Worm (Caenorhabditis elegans) whole organism, L4/young adult: ENCODE results near the gene snrp-40.1.

ENCODE experiments used
- dao-5 ChIP-seq: sonication (generic microtip); optimal IDR thresholded peaks from 2 replicates; lab custom pipeline; 2016; ENCODE audit warnings: missing genotype, missing genetic modification characterization, moderate library complexity, missing compliant biosample characterization
- him-1 ChIP-seq: sonication (generic microtip); optimal IDR thresholded peaks from 2 replicates; lab custom pipeline; 2016; ENCODE audit warnings: missing genotype, missing genetic modification reagents, missing genetic modification characterization, missing compliant biosample characterization

DNA sequence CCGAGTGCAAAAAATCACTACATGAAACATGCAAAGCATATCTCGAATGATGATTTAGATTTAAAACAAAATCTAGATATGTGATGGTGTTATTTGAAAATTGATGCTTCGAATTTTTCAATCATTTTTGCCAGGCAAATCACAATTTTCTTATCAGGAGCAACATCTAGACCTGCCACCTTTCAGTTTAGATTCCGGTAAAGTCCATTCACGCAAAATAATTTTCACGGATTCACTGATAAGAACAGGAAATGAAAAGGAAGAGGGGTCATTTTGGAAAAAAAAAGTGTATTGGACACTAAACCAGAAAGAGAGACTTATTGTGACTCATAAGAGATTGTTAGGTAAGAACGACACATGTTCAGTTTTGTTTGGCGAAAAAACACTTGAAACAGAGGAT, 47.7 kb downstream of the snrp-40.1 start:
- TF ChIP-seq dao-5 (tag; lab: Kevin White, UChicago) (no peak), him-1 (tag; lab: Kevin White, UChicago) (no peak)
